Fruit fly (Drosophila melanogaster) Kc167 (cell line): Measurements from ENCODE around the gene CG17237.

ENCODE experiments used
- Myc ChIP-seq: fragments of >200 bp; optimal IDR thresholded peaks from 2 replicates; lab custom pipeline; 2017; ENCODE audit warnings: missing external identifiers
- Sin3A ChIP-seq: fragments of >200 bp; optimal IDR thresholded peaks from 2 replicates; lab custom pipeline; 2018; ENCODE audit warnings: missing external identifiers
- h ChIP-seq: fragments of >200 bp; optimal IDR thresholded peaks from 3 replicates; lab custom pipeline; 2018; ENCODE audit warnings: missing external identifiers
- insv ChIP-seq: fragments of >200 bp; optimal IDR thresholded peaks from 3 replicates; lab custom pipeline; 2018; ENCODE audit warnings: missing external identifiers
- psq ChIP-seq: fragments of >200 bp; optimal IDR thresholded peaks from 2 replicates; lab custom pipeline; 2017; ENCODE audit warnings: missing external identifiers
- ttk ChIP-seq: sonication (Bioruptor generic); optimal IDR thresholded peaks from 2 replicates; lab custom pipeline; 2017; ENCODE audit warnings: missing external identifiers

CG17237 gene

DNA sequence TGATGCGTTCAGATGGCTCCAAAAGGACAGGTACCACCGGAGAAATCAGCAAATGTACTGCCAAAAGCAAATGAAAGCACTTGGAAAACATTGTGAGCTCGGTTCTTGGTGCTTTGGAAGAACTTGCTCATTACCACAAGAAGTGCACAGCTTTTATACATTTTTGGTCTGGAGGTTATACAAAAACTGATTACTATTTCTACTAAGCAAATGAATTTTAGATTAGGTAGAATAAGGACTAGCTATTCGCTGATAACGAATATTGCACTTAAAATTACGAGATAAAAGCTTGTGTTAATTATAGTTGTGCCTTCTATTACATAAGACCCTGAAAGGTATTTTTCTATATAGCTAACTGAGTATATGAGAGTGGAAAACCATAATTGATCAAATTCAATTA, 34.3 kb downstream of the CG17237 start, which contains the start of gene Send1:
Gene Send1, minus strand, starts transcription at position 101 of the 400 bp plus-strand sequence.
- no peak for TF ChIP-seq h (lab: Kevin White, UChicago)
- no peak for TF ChIP-seq insv
- TF ChIP-seq Sin3A = no peak
- TF ChIP-seq Myc (lab: Kevin White, UChicago) = no peak
- no peak for TF ChIP-seq psq (lab: Kevin White, UChicago)
- TF ChIP-seq ttk (lab: Kevin White, UChicago) = no peak

DNA sequence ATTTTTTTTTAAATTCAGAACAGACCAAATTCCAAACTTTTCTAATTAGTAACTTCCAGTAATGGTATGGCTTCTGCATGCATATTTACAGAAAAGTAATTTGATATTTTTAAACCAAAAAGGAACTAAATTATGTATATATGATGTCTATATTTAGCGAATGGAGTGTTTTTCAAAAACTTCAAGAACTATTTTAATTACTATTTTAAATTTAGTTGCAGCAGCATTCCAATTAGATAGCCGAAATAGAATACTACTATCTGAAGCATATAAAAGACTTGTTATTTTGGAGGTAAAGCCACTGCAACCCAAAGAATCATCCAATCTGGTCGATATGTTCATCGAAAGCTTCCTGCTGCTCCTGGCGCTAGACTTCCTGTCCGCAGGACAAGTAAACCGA, 36.5 kb downstream of the CG17237 start, which contains the start of gene CG17234:
Gene CG17234, plus strand, starts transcription at position 301 of the 400 bp plus-strand sequence.
- TF ChIP-seq Sin3A = no peak
- TF ChIP-seq h (lab: Kevin White, UChicago) = no peak
- no peak for TF ChIP-seq psq (lab: Kevin White, UChicago)
- no peak for TF ChIP-seq Myc (lab: Kevin White, UChicago)
- TF ChIP-seq ttk (lab: Kevin White, UChicago) = no peak
- no peak for TF ChIP-seq insv

DNA sequence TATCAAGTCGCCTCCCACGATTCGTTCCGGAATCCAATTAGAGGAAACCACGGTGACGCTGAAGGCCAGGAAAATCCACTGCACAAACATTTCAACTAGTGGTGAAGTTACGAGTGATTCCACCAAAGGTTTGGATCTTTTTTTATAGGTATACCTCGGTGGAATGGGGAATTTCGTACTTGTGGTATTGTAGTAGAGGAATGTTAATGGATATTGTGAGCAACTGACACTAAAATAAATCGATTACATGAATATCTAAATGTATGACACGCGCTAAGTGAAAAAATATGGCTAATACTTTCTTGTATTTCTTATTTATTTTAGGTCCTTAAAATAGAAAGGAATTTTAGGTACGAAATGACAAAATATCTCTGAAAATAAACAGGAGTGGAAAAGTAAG, 37.0 kb downstream of the CG17237 start, which contains the start of gene CG17239:
Gene CG17239, minus strand, starts transcription at position 101 of the 400 bp plus-strand sequence.
- TF ChIP-seq ttk (lab: Kevin White, UChicago) (no peak), Myc (lab: Kevin White, UChicago) (no peak), h (lab: Kevin White, UChicago) (no peak), Sin3A (no peak), psq (lab: Kevin White, UChicago) (no peak), insv (no peak)

DNA sequence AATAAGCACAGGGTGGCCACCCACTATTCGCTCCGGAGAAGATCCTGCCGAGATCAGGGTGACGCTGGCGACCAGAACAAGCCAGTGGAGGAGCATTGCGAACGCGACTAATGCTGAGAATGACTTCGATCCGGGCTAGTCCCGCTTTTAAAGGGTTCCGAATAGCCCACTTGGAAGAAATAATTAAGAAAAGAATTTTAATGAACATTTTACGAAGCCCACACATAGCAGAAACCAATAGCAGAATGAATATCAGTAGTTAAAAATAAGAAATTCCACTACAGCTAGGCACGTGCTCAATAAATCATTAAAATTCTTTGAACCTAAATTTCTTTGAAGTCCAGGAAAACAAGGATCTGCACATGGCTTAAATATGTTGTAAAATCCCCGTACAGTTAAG, 38.0 kb downstream of the CG17237 start, which contains the start of gene Ser12:
Gene Ser12, minus strand, starts transcription at position 101 of the 400 bp plus-strand sequence.
- TF ChIP-seq Sin3A (no peak), h (lab: Kevin White, UChicago) (no peak), ttk (lab: Kevin White, UChicago) (no peak), insv (no peak), psq (lab: Kevin White, UChicago) (no peak), Myc (lab: Kevin White, UChicago) (no peak)

DNA sequence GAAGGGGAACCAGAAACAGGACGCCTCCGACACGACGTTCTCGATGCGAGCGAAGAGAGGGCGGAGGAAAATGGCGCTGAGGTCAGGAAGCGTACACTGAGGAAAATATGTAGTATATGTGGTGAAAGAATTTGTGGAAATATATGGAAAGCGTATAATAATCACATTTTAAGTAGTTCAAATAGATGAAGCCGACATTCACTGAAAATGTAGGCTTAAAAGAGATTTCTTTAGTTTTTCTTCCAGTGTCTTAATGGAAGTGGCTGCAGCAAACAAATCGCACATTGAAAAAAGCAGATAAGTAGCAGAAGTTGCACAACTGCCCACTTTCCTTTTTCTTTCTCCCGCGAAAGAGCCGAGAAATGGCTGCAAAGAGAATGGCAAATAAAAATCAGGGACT, 39.6 kb downstream of the CG17237 start:
- TF ChIP-seq Sin3A = no peak
- no peak for TF ChIP-seq psq (lab: Kevin White, UChicago)
- no peak for TF ChIP-seq ttk (lab: Kevin White, UChicago)
- TF ChIP-seq insv = no peak
- TF ChIP-seq h (lab: Kevin White, UChicago) = no peak
- no peak for TF ChIP-seq Myc (lab: Kevin White, UChicago)

DNA sequence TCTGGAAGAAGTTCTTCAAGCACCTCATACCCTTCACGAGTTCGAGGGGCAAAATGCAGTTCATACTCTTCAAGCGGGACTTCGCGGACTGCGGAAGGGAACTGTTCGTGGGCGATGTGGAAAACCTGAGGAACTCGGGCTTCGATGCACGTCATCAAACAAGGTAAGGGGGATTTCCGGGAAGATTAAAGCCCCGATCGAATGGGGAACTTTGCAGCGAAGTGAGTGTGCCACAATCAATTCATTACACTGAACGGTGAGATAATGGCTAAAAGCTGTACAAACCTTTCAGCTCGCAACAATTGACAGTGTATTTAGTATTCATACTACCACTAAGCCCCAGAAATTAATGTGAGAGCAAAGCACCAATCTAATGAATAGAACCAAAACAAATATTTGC, 46.4 kb downstream of the CG17237 start:
- TF ChIP-seq insv = no peak
- TF ChIP-seq psq (lab: Kevin White, UChicago) = no peak
- TF ChIP-seq Myc (lab: Kevin White, UChicago) = no peak
- no peak for TF ChIP-seq Sin3A
- TF ChIP-seq ttk (lab: Kevin White, UChicago) = no peak
- no peak for TF ChIP-seq h (lab: Kevin White, UChicago)

DNA sequence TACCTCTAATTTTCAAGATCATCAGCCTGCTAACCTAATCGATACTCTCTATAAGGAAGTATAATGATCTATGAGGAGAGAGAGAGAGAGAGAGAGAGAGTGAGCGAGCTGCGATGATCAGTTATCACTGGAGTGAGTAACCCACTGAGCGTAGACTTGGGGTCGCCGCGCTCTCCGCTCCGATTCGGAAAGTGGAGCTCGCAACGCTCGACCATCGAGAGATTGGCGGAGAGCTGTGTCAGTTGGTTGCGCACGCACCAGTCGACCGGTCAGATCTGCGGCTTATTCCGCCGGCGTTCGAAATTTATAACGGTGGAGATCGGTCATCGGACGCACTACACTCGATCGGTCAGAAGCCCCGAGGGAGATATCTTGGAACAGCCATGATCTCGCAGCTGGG, 47.1 kb downstream of the CG17237 start, which contains the start of gene CG4267:
Gene CG4267, plus strand, starts transcription at position 240 of the 400 bp plus-strand sequence.
- TF ChIP-seq Sin3A (no peak), Myc (lab: Kevin White, UChicago) (no peak), ttk (lab: Kevin White, UChicago) (no peak), insv (no peak), psq (lab: Kevin White, UChicago) (no peak), h (lab: Kevin White, UChicago) (no peak)

DNA sequence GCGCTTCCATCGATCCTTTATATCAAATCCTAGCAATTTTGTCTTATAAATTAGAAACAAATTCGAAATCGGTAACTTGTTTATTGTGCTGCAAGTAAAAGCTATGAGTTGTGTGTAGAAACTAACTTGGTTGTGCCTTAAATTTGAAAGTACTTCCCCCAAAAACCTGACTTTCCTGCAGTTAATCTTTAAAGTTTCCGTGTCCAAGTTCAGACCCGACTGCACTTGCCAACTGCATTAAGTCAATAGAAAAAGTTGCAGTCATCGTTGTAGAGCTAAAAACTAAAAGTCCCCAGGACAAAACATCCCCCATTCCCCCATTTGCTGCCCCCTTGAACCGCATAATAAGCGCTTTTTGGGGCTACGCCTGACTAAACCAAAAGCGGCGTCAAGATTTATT, 48.7 kb downstream of the CG17237 start, which contains the start of gene Tengl1:
Gene Tengl1, minus strand, starts transcription at position 101 of the 400 bp plus-strand sequence.
- no peak for TF ChIP-seq h (lab: Kevin White, UChicago)
- TF ChIP-seq psq (lab: Kevin White, UChicago) = no peak
- TF ChIP-seq ttk (lab: Kevin White, UChicago) = no peak
- TF ChIP-seq Sin3A = no peak
- no peak for TF ChIP-seq Myc (lab: Kevin White, UChicago)
- no peak for TF ChIP-seq insv

DNA sequence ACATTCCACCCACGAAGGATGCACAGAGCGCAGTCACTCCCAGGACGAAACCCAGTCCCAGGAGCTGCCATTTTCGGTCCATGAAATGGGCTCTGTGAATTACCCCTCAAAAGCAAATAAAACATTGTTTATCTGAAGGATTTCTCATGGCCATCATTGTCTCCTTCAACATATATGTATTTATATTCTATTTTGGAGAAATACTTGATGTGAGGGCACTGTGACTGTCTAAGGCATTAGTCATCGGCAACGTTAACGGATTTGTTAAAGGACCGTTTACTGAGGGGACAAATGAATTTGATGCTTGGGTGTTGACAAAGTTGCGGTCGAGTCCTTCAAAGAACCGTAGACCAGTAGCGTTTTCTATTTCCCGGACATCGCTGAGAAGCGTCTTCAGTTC, 49.9 kb downstream of the CG17237 start, which contains the start of gene Tengl2:
Gene Tengl2, minus strand, starts transcription at position 101 of the 400 bp plus-strand sequence.
- no peak for TF ChIP-seq h (lab: Kevin White, UChicago)
- TF ChIP-seq ttk (lab: Kevin White, UChicago) = no peak
- no peak for TF ChIP-seq Sin3A
- TF ChIP-seq insv = no peak
- TF ChIP-seq psq (lab: Kevin White, UChicago) = no peak
- no peak for TF ChIP-seq Myc (lab: Kevin White, UChicago)
